Fruit fly (Drosophila melanogaster): ENCODE data around the gene CG11585.

The CG11585 gene

DNA sequence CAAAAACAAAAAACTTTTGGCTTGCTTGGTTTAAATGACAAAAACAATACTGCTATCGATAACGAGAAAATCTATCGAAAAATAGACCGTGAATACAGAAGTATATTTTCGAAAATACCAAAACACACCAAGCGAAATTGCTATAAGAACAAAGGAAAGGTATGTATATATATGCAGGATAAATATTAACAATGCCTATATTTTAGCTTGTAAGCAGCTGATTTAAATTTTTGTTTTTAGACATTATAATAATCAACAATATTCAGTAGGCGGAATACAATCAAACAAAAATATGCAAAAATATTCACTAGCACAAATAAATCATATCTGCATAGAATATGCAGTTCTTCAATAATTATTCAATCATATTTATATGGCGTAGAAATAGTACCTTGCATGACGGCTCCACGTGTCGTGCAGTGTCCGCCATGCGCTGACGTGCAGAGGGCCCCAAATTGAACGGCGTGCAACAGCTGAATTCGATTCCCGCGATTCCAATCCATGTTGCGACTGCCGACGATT, 48.6 kb downstream of the CG11585 start, which contains the start of the genes Fbxl4 and Dus2 (continued):
- TF ChIP-seq CG13296 (GFP tag; optimal IDR thresholded peaks at IDR 0.05) = peak; percentile 84
- TF ChIP-seq CG12769 (tag; optimal IDR thresholded peaks at IDR 0.05) = no peak
- peak; percentile 42 for TF ChIP-seq Sry-β (GFP tag; optimal IDR thresholded peaks at IDR 0.05)
- TF ChIP-seq CG10366 (GFP tag; IDR thresholded peaks at IDR 0.05) = peak; percentile 91
- TF ChIP-seq CG3163 (GFP tag; optimal IDR thresholded peaks at IDR 0.05) = peak; percentile 70
- peak; percentile 95 for TF ChIP-seq CG4424 (GFP tag; optimal IDR thresholded peaks at IDR 0.05)
- peak; percentile 69; the same call in 2 of the 3 replicates for TF ChIP-seq knrl (GFP tag; IDR thresholded peaks at IDR 0.05; ENCODE audit: partially characterized antibody)
- peak; percentile 67 for TF ChIP-seq dimm (GFP tag; IDR thresholded peaks at IDR 0.05)
- peak; percentile 90 for TF ChIP-seq Bteb2 (GFP tag; optimal IDR thresholded peaks at IDR 0.05)
- peak; percentile 81 for TF ChIP-seq YL-1 (GFP tag; optimal IDR thresholded peaks at IDR 0.05)
- peak; percentile 66 for TF ChIP-seq Hand (GFP tag; optimal IDR thresholded peaks at IDR 0.05)
- TF ChIP-seq pho (GFP tag; optimal IDR thresholded peaks at IDR 0.05) = peak; percentile 94
- TF ChIP-seq maf-S (GFP tag; optimal IDR thresholded peaks at IDR 0.05) = peak; percentile 86
- peak; percentile 86 for TF ChIP-seq nerfin-1 (tag; optimal IDR thresholded peaks at IDR 0.05)
- peak; percentile 51; the same call in 1 of the 2 replicates for TF ChIP-seq crol (GFP tag; IDR thresholded peaks at IDR 0.05)
- no peak for TF ChIP-seq tna (GFP tag; IDR thresholded peaks at IDR 0.05; ENCODE audit: partially characterized antibody)
- TF ChIP-seq gfzf (GFP tag; optimal IDR thresholded peaks at IDR 0.05) = peak; percentile 36
- TF ChIP-seq CG13424 (tag; optimal IDR thresholded peaks at IDR 0.05) = peak; percentile 95
- TF ChIP-seq D19A (tag; optimal IDR thresholded peaks at IDR 0.05) = peak; percentile 80
- peak; percentile 56; the same call in 1 of the 2 replicates for TF ChIP-seq ham (GFP tag; IDR thresholded peaks at IDR 0.05)
- peak; percentile 91 for TF ChIP-seq CG17328 (GFP tag; IDR thresholded peaks at IDR 0.05)
- peak; percentile 92 for TF ChIP-seq zen (tag; optimal IDR thresholded peaks at IDR 0.05)
- peak; percentile 88 for TF ChIP-seq wdn (GFP tag; IDR thresholded peaks at IDR 0.05)
- peak; percentile 81 for TF ChIP-seq CG11560 (tag; IDR thresholded peaks at IDR 0.05)
- peak; percentile 88 for TF ChIP-seq Atf-2 (GFP tag; optimal IDR thresholded peaks at IDR 0.05)
- TF ChIP-seq Atf3 (GFP tag; optimal IDR thresholded peaks at IDR 0.05) = peak; percentile 90
- TF ChIP-seq ERR (GFP tag; optimal IDR thresholded peaks at IDR 0.05) = peak; percentile 54
- peak in 1 of 2 experiments; percentile 65 for TF ChIP-seq insv (GFP tag; optimal IDR thresholded peaks at IDR 0.05)
- peak; percentile 95 for TF ChIP-seq CG4820 (GFP tag; optimal IDR thresholded peaks at IDR 0.05)
- peak; percentile 37 for TF ChIP-seq pzg (GFP tag; optimal IDR thresholded peaks at IDR 0.05)
- peak; percentile 91 for TF ChIP-seq gro (GFP tag; optimal IDR thresholded peaks at IDR 0.05)
- peak; percentile 79 for TF ChIP-seq cas (GFP tag; IDR thresholded peaks at IDR 0.05)
- peak; percentile 70 for TF ChIP-seq CkIIα-i1 (GFP tag; IDR thresholded peaks at IDR 0.05)
- TF ChIP-seq chinmo (GFP tag; IDR thresholded peaks at IDR 0.05; ENCODE audit: partially characterized antibody) = no peak
- TF ChIP-seq CG14710 (tag; optimal IDR thresholded peaks at IDR 0.05) = peak; percentile 94
- TF ChIP-seq CG18262 (tag; optimal IDR thresholded peaks at IDR 0.05) = peak; percentile 91
- TF ChIP-seq CG1832 (GFP tag; optimal IDR thresholded peaks at IDR 0.05) = no peak
- peak; percentile 80 for TF ChIP-seq Nf-YC (tag; optimal IDR thresholded peaks at IDR 0.05)
- peak; percentile 87 for TF ChIP-seq onecut (GFP tag; IDR thresholded peaks at IDR 0.05)
- peak; percentile 97 for TF ChIP-seq CG18764 (GFP tag; optimal IDR thresholded peaks at IDR 0.05)
- TF ChIP-seq emc (GFP tag; optimal IDR thresholded peaks at IDR 0.05) = peak; percentile 61
- TF ChIP-seq Poxn (GFP tag; IDR thresholded peaks at IDR 0.05) = peak; percentile 68
- no peak for TF ChIP-seq CG42726 (GFP tag; IDR thresholded peaks at IDR 0.05; ENCODE audit: partially characterized antibody)
- TF ChIP-seq stwl (tag; optimal IDR thresholded peaks at IDR 0.05) = peak; percentile 42
- TF ChIP-seq ewg (GFP tag; optimal IDR thresholded peaks at IDR 0.05) = peak; percentile 83
- peak; percentile 73 for TF ChIP-seq Spps (tag; optimal IDR thresholded peaks at IDR 0.05)
- TF ChIP-seq CG7839 (tag; optimal IDR thresholded peaks at IDR 0.05) = peak; percentile 93
- peak; percentile 93 for TF ChIP-seq esg (GFP tag; conservative IDR thresholded peaks at IDR 0.05)
- peak; percentile 82 for TF ChIP-seq CG2875 (GFP tag; optimal IDR thresholded peaks at IDR 0.05)
- TF ChIP-seq CG12071 (GFP tag; optimal IDR thresholded peaks at IDR 0.05) = peak; percentile 77
